Worm (Caenorhabditis elegans) whole organism, L2 larva: ENCODE results near the gene clc-11.

Source experiments
- blmp-1 ChIP-seq: sonication (generic microtip); optimal IDR thresholded peaks from 2 replicates; lab custom pipeline; 2017; ENCODE audit warnings: missing genetic modification characterization, mild to moderate bottlenecking, missing compliant biosample characterization, antibody characterized with exemption, moderate library complexity; ENCODE audit not compliant: insufficient read depth
- lin-11 ChIP-seq: fragments of 150-350 bp; sonication (generic microtip); optimal IDR thresholded peaks from 2 replicates; lab custom pipeline; 2014; ENCODE audit warnings: missing biosample characterization, missing genetic modification characterization, inconsistent platforms, mixed read lengths
- nhr-21 ChIP-seq: fragments of 150-350 bp; optimal IDR thresholded peaks from 2 replicates; lab custom pipeline; 2014; ENCODE audit warnings: missing biosample characterization, missing genetic modification characterization
- nhr-237 ChIP-seq: fragments of 150-350 bp; optimal IDR thresholded peaks from 2 replicates; lab custom pipeline; 2014; ENCODE audit warnings: missing biosample characterization, missing genetic modification characterization

- TF ChIP-seq blmp-1 (tag; lab: Kevin White, UChicago) (no peak), lin-11 (no peak), nhr-21 (tag; lab: Kevin White, UChicago) (no peak), nhr-237 (tag; lab: Kevin White, UChicago) (no peak)
Observed at ce11 chrV:16121451-16121850, 18.0 kb downstream of the clc-11 start.
